Fruit fly (Drosophila melanogaster) whole organism, embryonic: ENCODE measurements around the gene Trxr1.

Experiments used
- Blimp-1 ChIP-seq: fragments of 200-800 bp; sonication (Bioruptor generic); optimal IDR thresholded peaks from 3 replicates; lab custom pipeline; 2018; ENCODE audit warnings: missing biosample characterization, missing genetic modification characterization, mild to moderate bottlenecking, moderate library complexity, missing genetic modification reagents
- CG10543 ChIP-seq: fragments of 200-800 bp; sonication (Bioruptor generic); optimal IDR thresholded peaks from 3 replicates; lab custom pipeline; 2017; ENCODE audit warnings: missing biosample characterization, mild to moderate bottlenecking, missing genetic modification characterization, moderate library complexity
- CG17186 ChIP-seq: fragments of 200-800 bp; sonication (Bioruptor generic); optimal IDR thresholded peaks from 3 replicates; lab custom pipeline; 2017; ENCODE audit warnings: missing biosample characterization, missing genetic modification reagents, missing genetic modification characterization
- CG2199 ChIP-seq: fragments of 200-800 bp; sonication (Bioruptor generic); IDR thresholded peaks from 3 replicates; pipeline ENCODE4 v1.3.6; 2022; ENCODE audit warnings: missing biosample characterization, missing genetic modification characterization
- CG9876 ChIP-seq: fragments of 200-800 bp; sonication (Bioruptor generic); optimal IDR thresholded peaks from 2 replicates; lab custom pipeline; 2016; ENCODE audit warnings: missing biosample characterization, missing genetic modification characterization
- Dip3 ChIP-seq: fragments of 200-800 bp; sonication (Bioruptor generic); optimal IDR thresholded peaks from 3 replicates; lab custom pipeline; 2016; ENCODE audit warnings: missing biosample characterization, missing genetic modification characterization
- Optix ChIP-seq: fragments of 200-800 bp; sonication (Bioruptor generic); IDR thresholded peaks from 3 replicates; pipeline ENCODE4 v1.3.6; 2022; ENCODE audit warnings: missing biosample characterization, missing genetic modification characterization
- bbx ChIP-seq: fragments of 200-800 bp; sonication (Bioruptor generic); IDR thresholded peaks from 2 replicates; pipeline ENCODE4 v1.3.6; 2022; ENCODE audit warnings: missing biosample characterization, missing genetic modification characterization; ENCODE audit not compliant: partially characterized antibody
- cg ChIP-seq: fragments of 200-800 bp; sonication (Bioruptor generic); optimal IDR thresholded peaks from 3 replicates; lab custom pipeline; 2019; ENCODE audit warnings: missing biosample characterization, mild to moderate bottlenecking, missing genetic modification characterization, moderate library complexity
- dmrt99B ChIP-seq: fragments of 200-800 bp; sonication (Bioruptor generic); optimal IDR thresholded peaks from 2 replicates; lab custom pipeline; 2018; ENCODE audit warnings: missing biosample characterization, mild to moderate bottlenecking, missing genetic modification characterization, moderate library complexity
- kay ChIP-seq: fragments of 200-800 bp; sonication (Bioruptor generic); optimal IDR thresholded peaks from 2 replicates; lab custom pipeline; 2016; ENCODE audit warnings: missing biosample characterization, missing genetic modification characterization
- oc ChIP-seq: fragments of 200-800 bp; sonication (Bioruptor generic); optimal IDR thresholded peaks from 2 replicates; lab custom pipeline; 2018; ENCODE audit warnings: missing biosample characterization, mild to moderate bottlenecking, missing genetic modification characterization, moderate library complexity
- sob ChIP-seq: fragments of 200-800 bp; sonication (Bioruptor generic); IDR thresholded peaks from 2 replicates; pipeline ENCODE4 v1.3.6; 2022; ENCODE audit warnings: missing biosample characterization, missing genetic modification characterization
- tio ChIP-seq: fragments of 200-800 bp; sonication (Bioruptor generic); optimal IDR thresholded peaks from 2 replicates; lab custom pipeline; 2017; ENCODE audit warnings: missing biosample characterization, missing genetic modification characterization, inconsistent platforms

DNA sequence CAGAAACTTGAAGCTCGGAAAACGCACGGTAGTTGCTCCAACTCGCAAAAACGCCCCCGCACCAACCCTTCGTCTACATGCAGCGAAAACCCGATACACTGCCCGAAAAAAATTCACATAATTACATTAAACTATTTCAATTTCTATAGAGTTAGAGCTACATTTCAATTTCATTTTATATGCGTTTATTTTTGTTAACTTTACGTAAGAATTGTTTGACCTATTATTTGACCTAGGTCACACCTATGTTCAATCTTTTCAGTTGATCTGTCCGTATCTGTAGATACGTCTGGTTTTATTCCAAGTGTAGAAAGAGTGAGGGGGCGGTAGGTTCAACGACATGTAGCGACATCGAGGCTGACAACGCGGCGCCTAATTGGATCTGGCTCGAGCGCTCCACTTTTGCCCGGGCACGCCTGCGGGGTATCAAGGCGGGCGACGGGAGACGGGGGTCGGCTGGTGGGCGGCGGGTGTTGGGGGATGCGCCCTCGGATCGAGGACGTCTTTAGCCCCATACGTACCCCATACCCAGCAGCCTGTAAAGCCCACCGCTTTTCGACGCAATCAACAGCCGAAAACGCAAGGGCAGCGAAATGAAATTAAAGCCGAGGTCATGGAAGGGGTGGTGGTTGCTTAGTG, 39.5 kb upstream of the Trxr1 start:
- TF ChIP-seq sob (GFP tag; lab: Robert Waterston, UW) (0 out of 2 replicates have a peak, but pooled peaks have one; percentile 18), Dip3 (peak; percentile 0), CG2199 (GFP tag; lab: Robert Waterston, UW) (no peak), dmrt99B (tag; lab: Kevin White, UChicago) (peak; percentile 54), CG10543 (peak; percentile 33), CG9876 (GFP tag; lab: Kevin White, UChicago) (no peak), kay (GFP tag; lab: Kevin White, UChicago) (no peak), bbx (GFP tag; lab: Robert Waterston, UW) (no peak), tio (GFP tag; lab: Kevin White, UChicago) (no peak), cg (no peak), oc (tag; lab: Kevin White, UChicago) (no peak), CG17186 (GFP tag; lab: Kevin White, UChicago) (no peak), Optix (GFP tag; lab: Robert Waterston, UW) (no peak), Blimp-1 (GFP tag; lab: Kevin White, UChicago) (peak; percentile 29)
